Worm (Caenorhabditis elegans) whole organism, young adult: ENCODE measurements around the gene cox-6A.

Experiments used
- B0035.1 ChIP-seq: sonication (generic microtip); optimal IDR thresholded peaks from 2 replicates; lab custom pipeline; 2016; ENCODE audit warnings: missing genetic modification characterization, mild to moderate bottlenecking, missing compliant biosample characterization, missing genotype, missing genetic modification reagents
- B0336.3 ChIP-seq: fragments of 200-800 bp; sonication (Bioruptor generic); IDR thresholded peaks from 2 replicates; pipeline ENCODE4 v1.3.6; 2022; ENCODE audit warnings: missing genetic modification characterization, missing compliant biosample characterization
- F10E7.11 ChIP-seq: sonication (generic microtip); optimal IDR thresholded peaks from 2 replicates; lab custom pipeline; 2017; ENCODE audit warnings: mild to moderate bottlenecking, missing genetic modification characterization, moderate library complexity, missing compliant biosample characterization
- F22D6.2 ChIP-seq: sonication (generic microtip); optimal IDR thresholded peaks from 2 replicates; lab custom pipeline; 2016; ENCODE audit warnings: mild to moderate bottlenecking, missing genetic modification characterization, missing compliant biosample characterization
- F33H1.4 ChIP-seq: fragments of 200-800 bp; sonication (Bioruptor generic); IDR thresholded peaks from 2 replicates; pipeline ENCODE4 v1.3.6; 2022; ENCODE audit warnings: missing genetic modification reagents, missing genetic modification characterization, missing compliant biosample characterization
- F52B5.7 ChIP-seq: sonication (generic microtip); optimal IDR thresholded peaks from 2 replicates; lab custom pipeline; 2016; ENCODE audit warnings: mild to moderate bottlenecking, missing genetic modification characterization, missing compliant biosample characterization
- F55B11.4 ChIP-seq: sonication (generic microtip); optimal IDR thresholded peaks from 2 replicates; lab custom pipeline; 2016; ENCODE audit warnings: missing compliant biosample characterization, missing genetic modification characterization, borderline replicate concordance; ENCODE audit not compliant: insufficient read depth
- K12H6.12 ChIP-seq: fragments of 200-800 bp; sonication (Bioruptor generic); optimal IDR thresholded peaks from 2 replicates; lab custom pipeline; 2018; ENCODE audit warnings: mild to moderate bottlenecking, missing genetic modification characterization, missing compliant biosample characterization
- Y56A3A.18 ChIP-seq: fragments of 200-800 bp; sonication (Bioruptor generic); IDR thresholded peaks from 2 replicates; pipeline ENCODE4 v1.3.6; 2022; ENCODE audit warnings: missing genetic modification reagents, missing genetic modification characterization, missing compliant biosample characterization
- Y67H2A.10 ChIP-seq: fragments of 200-800 bp; sonication (Bioruptor generic); conservative IDR thresholded peaks from 2 replicates; pipeline ENCODE4 v1.3.6; 2022; ENCODE audit warnings: missing genetic modification reagents, missing genetic modification characterization, missing compliant biosample characterization
- akir-1 ChIP-seq: fragments of 200-800 bp; sonication (Bioruptor generic); optimal IDR thresholded peaks from 2 replicates; lab custom pipeline; 2018; ENCODE audit warnings: mild to moderate bottlenecking, missing genetic modification characterization, moderate library complexity, missing compliant biosample characterization
- ama-1 ChIP-seq, 3 experiments: fragments of 150-350 bp in 1 of 3; sonication (generic microtip) in 2 of 3; optimal IDR thresholded peaks; 2 replicates each; lab custom pipeline; 2014 to 2018; ENCODE audit warnings: missing biosample characterization in 2 of 3, missing genetic modification characterization in 2 of 3, missing genetic modification reagents in 2 of 3
- bed-1 ChIP-seq: fragments of 200-800 bp; sonication (Bioruptor generic); IDR thresholded peaks from 2 replicates; pipeline ENCODE4 v1.3.6; 2022; ENCODE audit warnings: missing genetic modification reagents, missing genetic modification characterization, missing compliant biosample characterization
- ccch-3 ChIP-seq: fragments of 200-800 bp; sonication (Bioruptor generic); optimal IDR thresholded peaks from 2 replicates; lab custom pipeline; 2018; ENCODE audit warnings: mild to moderate bottlenecking, missing genetic modification characterization, missing compliant biosample characterization
- cebp-1 ChIP-seq, 2 experiments: fragments of 200-800 bp in 1 of 2; sonication (Bioruptor generic) in 1 of 2; sonication (generic microtip) in 1 of 2; IDR thresholded peaks in 1 of 2; optimal IDR thresholded peaks in 1 of 2; 2 replicates each; pipeline versions ENCODE4 v1.3.6 to Lab custom; 2017 to 2022; ENCODE audit warnings: missing compliant biosample characterization in 2 of 2, missing genetic modification characterization in 2 of 2, mild to moderate bottlenecking in 1 of 2, missing genetic modification reagents in 1 of 2, moderate library complexity in 1 of 2
- cebp-2 ChIP-seq: fragments of 200-800 bp; sonication (Bioruptor generic); IDR thresholded peaks from 2 replicates; pipeline ENCODE4 v1.3.6; 2022; ENCODE audit warnings: missing genetic modification characterization, missing compliant biosample characterization
- ceh-27 ChIP-seq: fragments of 200-800 bp; sonication (Bioruptor generic); optimal IDR thresholded peaks from 2 replicates; lab custom pipeline; 2018; ENCODE audit warnings: mild to moderate bottlenecking, missing genetic modification characterization, moderate library complexity, missing compliant biosample characterization
- ceh-40 ChIP-seq: fragments of 200-800 bp; sonication (Bioruptor generic); IDR thresholded peaks from 2 replicates; pipeline ENCODE4 v1.3.6; 2022; ENCODE audit warnings: missing genetic modification characterization, missing compliant biosample characterization
- ceh-58 ChIP-seq: fragments of 200-800 bp; sonication (Bioruptor generic); IDR thresholded peaks from 2 replicates; pipeline ENCODE4 v1.3.6; 2022; ENCODE audit warnings: missing genetic modification characterization, missing compliant biosample characterization
- ceh-91 ChIP-seq: fragments of 200-800 bp; sonication (Bioruptor generic); IDR thresholded peaks from 2 replicates; pipeline ENCODE4 v1.3.6; 2022; ENCODE audit warnings: missing genetic modification reagents, missing genetic modification characterization, missing compliant biosample characterization
- die-1 ChIP-seq: sonication (generic microtip); optimal IDR thresholded peaks from 2 replicates; lab custom pipeline; 2016; ENCODE audit warnings: missing genotype, mild to moderate bottlenecking, missing genetic modification characterization, missing compliant biosample characterization
- dpff-1 ChIP-seq: sonication (generic microtip); optimal IDR thresholded peaks from 2 replicates; lab custom pipeline; 2017; ENCODE audit warnings: mild to moderate bottlenecking, missing genetic modification characterization, missing compliant biosample characterization
- egrh-3 ChIP-seq: fragments of 200-800 bp; sonication (Bioruptor generic); IDR thresholded peaks from 2 replicates; pipeline ENCODE4 v1.3.6; 2022; ENCODE audit warnings: missing genetic modification reagents, missing genetic modification characterization, missing compliant biosample characterization
- ekl-4 ChIP-seq: fragments of 200-800 bp; sonication (Bioruptor generic); IDR thresholded peaks from 2 replicates; pipeline ENCODE4 v1.3.6; 2022; ENCODE audit warnings: missing genetic modification reagents, missing genetic modification characterization, missing compliant biosample characterization
- ets-4 ChIP-seq: fragments of 200-800 bp; sonication (Bioruptor generic); optimal IDR thresholded peaks from 2 replicates; lab custom pipeline; 2018; ENCODE audit warnings: mild to moderate bottlenecking, missing genetic modification characterization, missing compliant biosample characterization
- hlh-12 ChIP-seq: sonication (generic microtip); optimal IDR thresholded peaks from 2 replicates; lab custom pipeline; 2016; ENCODE audit warnings: missing genetic modification characterization, missing compliant biosample characterization
- hlh-26 ChIP-seq: fragments of 200-800 bp; sonication (Bioruptor generic); conservative IDR thresholded peaks from 2 replicates; pipeline ENCODE4 v1.3.6; 2022; ENCODE audit warnings: missing genetic modification reagents, missing genetic modification characterization, missing compliant biosample characterization
- hsf-1 ChIP-seq: fragments of 200-800 bp; sonication (Bioruptor generic); IDR thresholded peaks from 2 replicates; pipeline ENCODE4 v1.3.6; 2022; ENCODE audit warnings: missing genetic modification reagents, missing genetic modification characterization, missing compliant biosample characterization
- lin-35 ChIP-seq, 3 experiments: fragments of 150-350 bp in 2 of 3; sonication (generic microtip) in 1 of 3; optimal IDR thresholded peaks; 2 replicates each; lab custom pipeline; 2014 to 2018; ENCODE audit warnings: missing biosample characterization in 3 of 3, missing genetic modification characterization in 3 of 3, missing genetic modification reagents in 3 of 3
- lsl-1 ChIP-seq: fragments of 200-800 bp; sonication (Bioruptor generic); optimal IDR thresholded peaks from 2 replicates; lab custom pipeline; 2018; ENCODE audit warnings: mild to moderate bottlenecking, missing genetic modification characterization, moderate library complexity, missing compliant biosample characterization
- lsy-27 ChIP-seq: sonication (generic microtip); optimal IDR thresholded peaks from 2 replicates; lab custom pipeline; 2017; ENCODE audit warnings: missing genetic modification characterization, mild to moderate bottlenecking, missing compliant biosample characterization, antibody characterized with exemption, missing genotype, borderline replicate concordance; ENCODE audit not compliant: insufficient read depth
- mel-28 ChIP-seq: sonication (generic microtip); optimal IDR thresholded peaks from 2 replicates; lab custom pipeline; 2016; ENCODE audit warnings: borderline replicate concordance, mild to moderate bottlenecking, missing genetic modification characterization, missing compliant biosample characterization
- mxl-1 ChIP-seq: sonication (generic microtip); optimal IDR thresholded peaks from 2 replicates; lab custom pipeline; 2016; ENCODE audit warnings: missing genetic modification characterization, missing compliant biosample characterization
- nhr-90 ChIP-seq: sonication (generic microtip); optimal IDR thresholded peaks from 2 replicates; lab custom pipeline; 2016; ENCODE audit warnings: missing genotype, mild to moderate bottlenecking, missing genetic modification characterization, missing compliant biosample characterization
- rcor-1 ChIP-seq: fragments of 200-800 bp; sonication (Bioruptor generic); IDR thresholded peaks from 2 replicates; pipeline ENCODE4 v1.3.6; 2022; ENCODE audit warnings: missing genetic modification reagents, missing genetic modification characterization, missing compliant biosample characterization
- rec-8 ChIP-seq, 2 experiments: sonication (generic microtip); optimal IDR thresholded peaks; 2 replicates each; lab custom pipeline; 2016; ENCODE audit warnings: mild to moderate bottlenecking in 2 of 2, missing genetic modification characterization in 2 of 2, missing genetic modification reagents in 2 of 2, missing genotype in 2 of 2, missing biosample characterization in 1 of 2, missing compliant biosample characterization in 1 of 2, moderate library complexity in 1 of 2
- rpc-1 ChIP-seq, 2 experiments: fragments of 150-350 bp in 1 of 2; sonication (generic microtip) in 1 of 2; optimal IDR thresholded peaks; 2 replicates each; lab custom pipeline; 2014 to 2018; ENCODE audit warnings: missing biosample characterization in 1 of 2, missing genetic modification characterization in 1 of 2, missing genetic modification reagents in 1 of 2, missing genotype in 1 of 2
- somi-1 ChIP-seq: fragments of 200-800 bp; sonication (Bioruptor generic); optimal IDR thresholded peaks from 2 replicates; lab custom pipeline; 2018; ENCODE audit warnings: mild to moderate bottlenecking, missing genetic modification characterization, missing compliant biosample characterization
- tbp1 ChIP-seq: fragments of 200-800 bp; sonication (Bioruptor generic); optimal IDR thresholded peaks from 2 replicates; lab custom pipeline; 2018; ENCODE audit warnings: mild to moderate bottlenecking, missing genetic modification characterization, missing compliant biosample characterization
- unc-130 ChIP-seq: sonication (generic microtip); optimal IDR thresholded peaks from 2 replicates; lab custom pipeline; 2016; ENCODE audit warnings: missing genetic modification reagents, missing genetic modification characterization, missing compliant biosample characterization
- zfh-2 ChIP-seq: fragments of 200-800 bp; sonication (Bioruptor generic); conservative IDR thresholded peaks from 2 replicates; pipeline ENCODE4 v1.3.6; 2022; ENCODE audit warnings: missing genetic modification reagents, missing genetic modification characterization, missing compliant biosample characterization
- ztf-18 ChIP-seq: sonication (generic microtip); optimal IDR thresholded peaks from 2 replicates; lab custom pipeline; 2016; ENCODE audit warnings: missing genotype, mild to moderate bottlenecking, missing genetic modification characterization, missing compliant biosample characterization
- ztf-22 ChIP-seq: fragments of 200-800 bp; sonication (Bioruptor generic); optimal IDR thresholded peaks from 2 replicates; lab custom pipeline; 2018; ENCODE audit warnings: mild to moderate bottlenecking, missing genetic modification characterization, moderate library complexity, missing compliant biosample characterization
- ztf-3 ChIP-seq: fragments of 200-800 bp; sonication (Bioruptor generic); optimal IDR thresholded peaks from 2 replicates; lab custom pipeline; 2018; ENCODE audit warnings: mild to moderate bottlenecking, missing genetic modification characterization, missing compliant biosample characterization

cox-6A gene

DNA sequence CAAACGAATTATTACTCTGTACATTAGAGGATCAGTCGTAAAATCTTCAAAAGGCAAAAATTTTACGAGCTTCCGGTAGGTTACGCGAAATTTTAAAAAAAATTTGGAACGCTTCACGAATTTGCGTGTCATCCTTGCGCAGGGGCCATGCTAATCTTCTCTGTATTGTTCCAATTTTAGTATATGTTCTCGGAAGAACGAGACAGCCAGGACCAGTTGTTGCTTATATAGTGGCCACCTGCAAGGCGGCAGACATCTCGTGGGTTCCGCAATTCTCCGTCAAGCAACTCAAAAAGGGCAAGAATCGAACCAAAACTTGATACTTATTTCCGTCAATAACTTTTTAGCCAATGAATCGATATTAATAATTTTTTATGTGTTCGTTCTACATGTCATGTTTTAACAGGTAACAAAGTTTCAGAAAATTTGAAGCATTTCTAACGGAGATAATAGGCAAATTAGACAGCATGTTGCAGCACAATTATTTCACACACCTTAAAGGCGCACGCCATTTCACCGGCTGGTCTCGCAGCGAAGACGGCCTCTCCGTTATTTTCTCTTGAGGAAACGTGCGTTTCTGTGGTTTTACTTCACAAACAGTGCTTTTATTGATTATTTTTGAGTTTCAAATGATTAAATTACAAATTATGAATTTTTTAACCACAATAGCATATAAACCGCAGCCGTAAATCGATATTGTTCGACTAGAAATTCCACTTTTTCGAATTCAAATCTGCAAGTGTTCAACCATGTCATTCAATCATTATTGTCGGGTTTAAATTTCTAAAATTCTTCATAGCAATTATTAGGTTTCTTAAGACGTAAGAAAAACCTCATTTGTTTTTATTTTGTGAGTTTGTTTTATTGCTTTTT, 588 bp upstream of the cox-6A start (continued):
- peak; percentile 51 for TF ChIP-seq K12H6.12 (tag; lab: Kevin White, UChicago)
- peak; percentile 91 for TF ChIP-seq ekl-4
- no peak for TF ChIP-seq ccch-3
- TF ChIP-seq F33H1.4, result peak; percentile 90
- TF ChIP-seq ztf-18 (tag; lab: Kevin White, UChicago), result peak; percentile 78
- TF ChIP-seq ztf-22 (GFP tag; lab: Kevin White, UChicago), result no peak
- TF ChIP-seq F55B11.4, result peak; percentile 2
- TF ChIP-seq hlh-12 (tag; lab: Kevin White, UChicago), result peak; percentile 72
- peak; percentile 12; the same call in 1 of the 2 replicates for TF ChIP-seq Y67H2A.10 (GFP tag; lab: Robert Waterston, UW)
- peak; percentile 83 for TF ChIP-seq ama-1 (optimal IDR thresholded peaks at IDR 0.05; lab: Kevin White, UChicago)
- TF ChIP-seq ama-1 (GFP tag; optimal IDR thresholded peaks at IDR 0.05; lab: Kevin White, UChicago), result peak; percentile 81 to 87
- peak; percentile 86 for TF ChIP-seq tbp1 (GFP tag; lab: Kevin White, UChicago)
- peak; percentile 79 for TF ChIP-seq unc-130
- peak; percentile 78 for TF ChIP-seq rcor-1
- TF ChIP-seq hlh-26 (GFP tag; lab: Robert Waterston, UW), result no peak
- peak in 2 of 3 experiments; percentile 9 to 74 for TF ChIP-seq lin-35 (GFP tag; optimal IDR thresholded peaks at IDR 0.05; lab: Kevin White, UChicago)
- TF ChIP-seq B0336.3, result peak; percentile 91
- TF ChIP-seq Y56A3A.18 (GFP tag; lab: Robert Waterston, UW), result peak; percentile 83
- 0 out of 2 replicates have a peak, but pooled peaks have one; percentile 84 for TF ChIP-seq ceh-58 (GFP tag; lab: Robert Waterston, UW)
- peak; percentile 70 for TF ChIP-seq rpc-1 (optimal IDR thresholded peaks at IDR 0.05; lab: Kevin White, UChicago)
- peak; percentile 89 for TF ChIP-seq rpc-1 (tag; optimal IDR thresholded peaks at IDR 0.05; lab: Kevin White, UChicago)
- TF ChIP-seq ceh-91 (GFP tag; lab: Robert Waterston, UW), result no peak; the same call in 1 of the 2 replicates
- TF ChIP-seq cebp-1 (GFP tag; IDR thresholded peaks at IDR 0.05; lab: Robert Waterston, UW), result peak; percentile 59
- TF ChIP-seq cebp-1 (tag; optimal IDR thresholded peaks at IDR 0.05; lab: Kevin White, UChicago), result peak; percentile 83
- TF ChIP-seq egrh-3, result 0 out of 2 replicates have a peak, but pooled peaks have one; percentile 28
- TF ChIP-seq ceh-40 (GFP tag; lab: Robert Waterston, UW), result peak; percentile 87; the same call in 1 of the 2 replicates
- peak; percentile 89 for TF ChIP-seq nhr-90
- TF ChIP-seq ets-4 (GFP tag; lab: Kevin White, UChicago), result peak; percentile 36
- peak; percentile 57 to 90 for TF ChIP-seq rec-8 (tag; optimal IDR thresholded peaks at IDR 0.05; lab: Kevin White, UChicago)
- TF ChIP-seq B0035.1, result peak; percentile 80
- TF ChIP-seq mel-28 (tag; lab: Kevin White, UChicago), result peak; percentile 40
- peak; percentile 65 for TF ChIP-seq ceh-27
- peak; percentile 13 for TF ChIP-seq ztf-3
- no peak for TF ChIP-seq zfh-2
- no peak for TF ChIP-seq dpff-1 (tag; lab: Kevin White, UChicago)
- TF ChIP-seq F10E7.11, result peak; percentile 79
- TF ChIP-seq mxl-1, result peak; percentile 74
- TF ChIP-seq lsy-27 (tag; lab: Kevin White, UChicago), result peak; percentile 9
- TF ChIP-seq somi-1, result peak; percentile 39
- TF ChIP-seq hsf-1 (GFP tag; lab: Robert Waterston, UW), result peak; percentile 81
- peak; percentile 91 for TF ChIP-seq die-1 (tag; lab: Kevin White, UChicago)
- peak; percentile 61 for TF ChIP-seq lsl-1
- TF ChIP-seq bed-1, result peak; percentile 96
- peak; percentile 90 for TF ChIP-seq F52B5.7 (tag; lab: Kevin White, UChicago)
- TF ChIP-seq akir-1 (GFP tag; lab: Kevin White, UChicago), result no peak
- TF ChIP-seq cebp-2, result peak; percentile 86; the same call in 1 of the 2 replicates
- peak; percentile 62 for TF ChIP-seq F22D6.2
